Worm (Caenorhabditis elegans) whole organism, mixed stage, embryonic: ENCODE results near the gene snpc-1.1.

Experiments used
- M03D4.4 ChIP-seq: sonication (generic microtip); optimal IDR thresholded peaks from 2 replicates; lab custom pipeline; 2017; ENCODE audit warnings: mild to moderate bottlenecking, missing genetic modification characterization, missing compliant biosample characterization
- bed-3 ChIP-seq: fragments of 200-800 bp; sonication (Bioruptor generic); optimal IDR thresholded peaks from 3 replicates; lab custom pipeline; 2018; ENCODE audit warnings: mild to moderate bottlenecking, missing genetic modification characterization, moderate library complexity, missing compliant biosample characterization
- blmp-1 ChIP-seq: fragments of 150-350 bp; optimal IDR thresholded peaks from 2 replicates; lab custom pipeline; 2014; ENCODE audit warnings: missing biosample characterization, missing genetic modification characterization
- ceh-39 ChIP-seq: fragments of 150-350 bp; optimal IDR thresholded peaks from 2 replicates; lab custom pipeline; 2014; ENCODE audit warnings: missing biosample characterization, missing genetic modification characterization
- ceh-43 ChIP-seq: fragments of 200-800 bp; sonication (Bioruptor generic); optimal IDR thresholded peaks from 2 replicates; lab custom pipeline; 2018; ENCODE audit warnings: mild to moderate bottlenecking, missing genetic modification characterization, moderate library complexity, missing compliant biosample characterization
- ceh-83 ChIP-seq: fragments of 200-800 bp; sonication (Bioruptor generic); optimal IDR thresholded peaks from 2 replicates; lab custom pipeline; 2018; ENCODE audit warnings: mild to moderate bottlenecking, missing genetic modification characterization, missing compliant biosample characterization
- ces-1 ChIP-seq: fragments of 150-350 bp; optimal IDR thresholded peaks from 2 replicates; lab custom pipeline; 2014; ENCODE audit warnings: missing biosample characterization, missing genetic modification reagents, missing genetic modification characterization
- cnd-1 ChIP-seq: fragments of 200-800 bp; sonication (Bioruptor generic); optimal IDR thresholded peaks from 2 replicates; lab custom pipeline; 2018; ENCODE audit warnings: mild to moderate bottlenecking, missing genetic modification characterization, missing compliant biosample characterization
- drap-1 ChIP-seq: fragments of 200-800 bp; sonication (Bioruptor generic); optimal IDR thresholded peaks from 3 replicates; lab custom pipeline; 2018; ENCODE audit warnings: mild to moderate bottlenecking, missing genetic modification characterization, missing compliant biosample characterization
- elt-1 ChIP-seq: sonication (generic microtip); optimal IDR thresholded peaks from 2 replicates; lab custom pipeline; 2017; ENCODE audit warnings: missing genetic modification characterization, mild to moderate bottlenecking, missing compliant biosample characterization, antibody characterized with exemption, moderate library complexity, borderline replicate concordance; ENCODE audit not compliant: insufficient read depth
- elt-3 ChIP-seq: fragments of 150-350 bp; optimal IDR thresholded peaks from 2 replicates; lab custom pipeline; 2014; ENCODE audit warnings: missing biosample characterization, missing genetic modification characterization
- flh-1 ChIP-seq: fragments of 200-800 bp; sonication (Bioruptor generic); optimal IDR thresholded peaks from 2 replicates; lab custom pipeline; 2018; ENCODE audit warnings: mild to moderate bottlenecking, missing genetic modification characterization, moderate library complexity, missing compliant biosample characterization
- ham-2 ChIP-seq: fragments of 200-800 bp; sonication (Bioruptor generic); optimal IDR thresholded peaks from 2 replicates; lab custom pipeline; 2018; ENCODE audit warnings: mild to moderate bottlenecking, missing genetic modification characterization, missing compliant biosample characterization
- hlh-1 ChIP-seq: fragments of 150-350 bp; optimal IDR thresholded peaks from 2 replicates; lab custom pipeline; 2014; ENCODE audit warnings: missing biosample characterization, missing genetic modification reagents, missing genetic modification characterization
- lin-13 ChIP-seq: fragments of 150-350 bp; optimal IDR thresholded peaks from 2 replicates; lab custom pipeline; 2014; ENCODE audit warnings: missing biosample characterization, missing genetic modification characterization
- lin-32 ChIP-seq: fragments of 200-800 bp; sonication (Bioruptor generic); optimal IDR thresholded peaks from 2 replicates; lab custom pipeline; 2018; ENCODE audit warnings: mild to moderate bottlenecking, missing genetic modification characterization, missing compliant biosample characterization
- lsy-2 ChIP-seq: fragments of 150-350 bp; optimal IDR thresholded peaks from 2 replicates; lab custom pipeline; 2014; ENCODE audit warnings: missing biosample characterization, missing genetic modification characterization
- mab-5 ChIP-seq: fragments of 150-350 bp; optimal IDR thresholded peaks from 2 replicates; lab custom pipeline; 2014; ENCODE audit warnings: missing biosample characterization, missing genetic modification characterization
- mep-1 ChIP-seq: fragments of 150-350 bp; optimal IDR thresholded peaks from 2 replicates; lab custom pipeline; 2017; ENCODE audit warnings: missing biosample characterization, missing genetic modification reagents, missing genetic modification characterization, inconsistent platforms
- mls-2 ChIP-seq: sonication (generic microtip); optimal IDR thresholded peaks from 2 replicates; lab custom pipeline; 2016; ENCODE audit warnings: mild to moderate bottlenecking, missing genetic modification characterization, moderate library complexity, missing compliant biosample characterization
- nhr-12 ChIP-seq: fragments of 150-350 bp; optimal IDR thresholded peaks from 2 replicates; lab custom pipeline; 2014; ENCODE audit warnings: missing biosample characterization, missing genetic modification characterization
- nhr-2 ChIP-seq: fragments of 150-350 bp; optimal IDR thresholded peaks from 2 replicates; lab custom pipeline; 2014; ENCODE audit warnings: missing biosample characterization, missing genetic modification characterization
- nhr-237 ChIP-seq: fragments of 150-350 bp; optimal IDR thresholded peaks from 2 replicates; lab custom pipeline; 2014; ENCODE audit warnings: missing biosample characterization, missing genetic modification characterization
- nhr-28 ChIP-seq: fragments of 150-350 bp; optimal IDR thresholded peaks from 2 replicates; lab custom pipeline; 2014; ENCODE audit warnings: missing biosample characterization, missing genetic modification characterization
- nhr-76 ChIP-seq: sonication (generic microtip); optimal IDR thresholded peaks from 2 replicates; lab custom pipeline; 2017; ENCODE audit warnings: missing biosample characterization, missing genetic modification characterization
- pha-4 ChIP-seq: fragments of 150-350 bp; optimal IDR thresholded peaks from 2 replicates; lab custom pipeline; 2018; ENCODE audit warnings: missing biosample characterization, missing genetic modification reagents, missing genetic modification characterization
- sem-2 ChIP-seq: fragments of 200-800 bp; sonication (Bioruptor generic); optimal IDR thresholded peaks from 2 replicates; lab custom pipeline; 2018; ENCODE audit warnings: mild to moderate bottlenecking, missing genetic modification characterization, missing compliant biosample characterization
- snpc-4 ChIP-seq: fragments of 150-350 bp; optimal IDR thresholded peaks from 2 replicates; lab custom pipeline; 2014; ENCODE audit warnings: missing biosample characterization, missing genetic modification characterization
- sptf-1 ChIP-seq: sonication (generic microtip); optimal IDR thresholded peaks from 2 replicates; lab custom pipeline; 2017; ENCODE audit warnings: mild to moderate bottlenecking, missing genetic modification characterization, moderate library complexity, missing compliant biosample characterization
- tbx-8 ChIP-seq: fragments of 200-800 bp; sonication (Bioruptor generic); optimal IDR thresholded peaks from 2 replicates; lab custom pipeline; 2018; ENCODE audit warnings: mild to moderate bottlenecking, missing genetic modification characterization, moderate library complexity, missing compliant biosample characterization
- unc-120 ChIP-seq: sonication (generic microtip); optimal IDR thresholded peaks from 2 replicates; lab custom pipeline; 2017; ENCODE audit warnings: missing genetic modification characterization, missing compliant biosample characterization; ENCODE audit not compliant: poor library complexity, severe bottlenecking
- unc-39 ChIP-seq: fragments of 150-350 bp; optimal IDR thresholded peaks from 2 replicates; lab custom pipeline; 2014; ENCODE audit warnings: missing biosample characterization, missing genetic modification characterization
- unc-62 ChIP-seq: fragments of 150-350 bp; optimal IDR thresholded peaks from 2 replicates; lab custom pipeline; 2014; ENCODE audit warnings: missing biosample characterization, missing genetic modification reagents, missing genetic modification characterization
- zip-8 ChIP-seq: fragments of 150-350 bp; optimal IDR thresholded peaks from 2 replicates; lab custom pipeline; 2014; ENCODE audit warnings: missing biosample characterization, missing genetic modification characterization
- ztf-11 ChIP-seq: fragments of 150-350 bp; optimal IDR thresholded peaks from 2 replicates; lab custom pipeline; 2014; ENCODE audit warnings: missing biosample characterization, missing genetic modification characterization

Gene snpc-1.1

ce11 chrII:7817580-7817979, 36.5 kb upstream of the snpc-1.1 start:
- TF ChIP-seq nhr-2 (tag; lab: Kevin White, UChicago) (peak; percentile 36), mep-1 (no peak), flh-1 (GFP tag; lab: Kevin White, UChicago) (no peak), cnd-1 (tag; lab: Kevin White, UChicago) (peak; percentile 9), ces-1 (GFP tag; lab: Kevin White, UChicago) (peak; percentile 87)

- TF ChIP-seq sptf-1 (tag; lab: Kevin White, UChicago) (no peak), snpc-4 (tag; lab: Kevin White, UChicago) (no peak), mep-1 (peak; percentile 22), ces-1 (GFP tag; lab: Kevin White, UChicago) (peak; percentile 71)
These were observed 35.2 kb upstream of the snpc-1.1 start, which contains the start of gene cki-2 for ce11 chrII:7816163-7816776. cki-2 (plus strand) TSS chrII:7816499.

ce11 chrII:7815406-7815805, 34.3 kb upstream of the snpc-1.1 start:
- TF ChIP-seq ztf-11 (tag; lab: Kevin White, UChicago): no peak
- peak; percentile 23 for TF ChIP-seq ces-1 (GFP tag; lab: Kevin White, UChicago)
- no peak for TF ChIP-seq sem-2 (GFP tag; lab: Kevin White, UChicago)
- no peak for TF ChIP-seq unc-120 (tag; lab: Kevin White, UChicago)
- no peak for TF ChIP-seq lsy-2 (tag; lab: Kevin White, UChicago)
- peak; percentile 98 for TF ChIP-seq lin-32
- no peak for TF ChIP-seq blmp-1 (tag; lab: Kevin White, UChicago)
- TF ChIP-seq nhr-28: no peak
- no peak for TF ChIP-seq ceh-39 (tag; lab: Kevin White, UChicago)
- TF ChIP-seq mep-1: no peak
- TF ChIP-seq unc-62 (GFP tag; lab: Kevin White, UChicago): peak; percentile 11
- TF ChIP-seq bed-3 (GFP tag; lab: Kevin White, UChicago): no peak
- TF ChIP-seq ceh-83 (GFP tag; lab: Kevin White, UChicago): no peak
- peak; percentile 97 for TF ChIP-seq nhr-2 (tag; lab: Kevin White, UChicago)
- peak; percentile 30 for TF ChIP-seq mls-2 (tag; lab: Kevin White, UChicago)
- TF ChIP-seq snpc-4 (tag; lab: Kevin White, UChicago): no peak
- TF ChIP-seq tbx-8: no peak
- peak; percentile 71 for TF ChIP-seq cnd-1 (tag; lab: Kevin White, UChicago)
- TF ChIP-seq elt-1 (tag; lab: Kevin White, UChicago): no peak
- no peak for TF ChIP-seq sptf-1 (tag; lab: Kevin White, UChicago)
- no peak for TF ChIP-seq ceh-43 (GFP tag; lab: Kevin White, UChicago)
- TF ChIP-seq unc-39: no peak
- no peak for TF ChIP-seq nhr-237 (tag; lab: Kevin White, UChicago)
- TF ChIP-seq pha-4 (tag; lab: Kevin White, UChicago): no peak
- no peak for TF ChIP-seq drap-1 (GFP tag; lab: Kevin White, UChicago)
- TF ChIP-seq mab-5 (tag; lab: Kevin White, UChicago): no peak
- TF ChIP-seq zip-8 (tag; lab: Kevin White, UChicago): peak; percentile 77
- TF ChIP-seq flh-1 (GFP tag; lab: Kevin White, UChicago): no peak
- no peak for TF ChIP-seq nhr-76 (tag; lab: Kevin White, UChicago)
- no peak for TF ChIP-seq elt-3
- TF ChIP-seq hlh-1 (tag; lab: Kevin White, UChicago): peak; percentile 96
- TF ChIP-seq ham-2 (GFP tag; lab: Kevin White, UChicago): no peak
- no peak for TF ChIP-seq nhr-12 (tag; lab: Kevin White, UChicago)
- TF ChIP-seq lin-13: no peak
- TF ChIP-seq M03D4.4 (tag; lab: Kevin White, UChicago): no peak

- no peak for TF ChIP-seq flh-1 (GFP tag; lab: Kevin White, UChicago)
- TF ChIP-seq M03D4.4 (tag; lab: Kevin White, UChicago): no peak
These were observed 33.8 kb upstream of the snpc-1.1 start for ce11 chrII:7814915-7815314.
